Worm (Caenorhabditis elegans) whole organism, L4/young adult: ENCODE results near the gene srh-291.

Experiments used
- W03F9.2 ChIP-seq: fragments of 150-350 bp; optimal IDR thresholded peaks from 2 replicates; lab custom pipeline; 2014; ENCODE audit warnings: missing biosample characterization, missing genetic modification characterization
- dao-5 ChIP-seq: sonication (generic microtip); optimal IDR thresholded peaks from 2 replicates; lab custom pipeline; 2016; ENCODE audit warnings: missing genotype, missing genetic modification characterization, moderate library complexity, missing compliant biosample characterization

DNA sequence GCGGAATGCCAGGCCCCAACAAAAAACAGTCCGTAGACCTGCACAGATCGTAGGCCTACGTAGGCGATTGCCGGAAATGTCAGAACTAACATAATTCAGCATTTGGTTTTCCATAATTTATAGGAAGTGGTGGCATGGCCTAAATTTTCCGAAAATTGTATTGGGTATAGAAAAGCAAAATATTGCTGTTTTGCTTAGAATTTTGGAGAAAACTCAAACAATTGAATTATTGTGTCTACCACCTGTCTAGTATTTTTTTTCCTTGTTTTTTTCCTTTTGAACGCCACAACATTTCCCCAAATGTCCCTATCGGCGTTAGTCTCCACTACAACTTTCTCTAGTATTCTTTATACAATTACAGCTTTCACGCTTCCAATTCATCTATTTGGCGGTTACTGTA is 38.2 kb upstream of the srh-291 start, which contains the start of gene srh-284:
- TF ChIP-seq W03F9.2 (tag; lab: Kevin White, UChicago) (no peak), dao-5 (tag; lab: Kevin White, UChicago) (no peak)
